Worm (Caenorhabditis elegans) whole organism, young adult: Measurements from ENCODE around the gene nhr-208.

Source experiments
- B0261.1 ChIP-seq: sonication (generic microtip); optimal IDR thresholded peaks from 2 replicates; lab custom pipeline; 2016; ENCODE audit warnings: mild to moderate bottlenecking, missing genetic modification characterization, moderate library complexity, missing compliant biosample characterization
- C06A6.2 ChIP-seq: fragments of 200-800 bp; sonication (Bioruptor generic); conservative IDR thresholded peaks from 2 replicates; pipeline ENCODE4 v1.3.6; 2022; ENCODE audit warnings: missing genetic modification characterization, missing compliant biosample characterization
- F10E7.11 ChIP-seq: sonication (generic microtip); optimal IDR thresholded peaks from 2 replicates; lab custom pipeline; 2017; ENCODE audit warnings: mild to moderate bottlenecking, missing genetic modification characterization, moderate library complexity, missing compliant biosample characterization
- F37B4.10 ChIP-seq: fragments of 200-800 bp; sonication (Bioruptor generic); IDR thresholded peaks from 2 replicates; pipeline ENCODE4 v1.3.6; 2022; ENCODE audit warnings: missing genetic modification characterization, missing compliant biosample characterization
- F57C9.4 ChIP-seq: sonication (generic microtip); optimal IDR thresholded peaks from 2 replicates; lab custom pipeline; 2017; ENCODE audit warnings: mild to moderate bottlenecking, missing genetic modification characterization, missing compliant biosample characterization
- Y67H2A.10 ChIP-seq: fragments of 200-800 bp; sonication (Bioruptor generic); conservative IDR thresholded peaks from 2 replicates; pipeline ENCODE4 v1.3.6; 2022; ENCODE audit warnings: missing genetic modification reagents, missing genetic modification characterization, missing compliant biosample characterization
- Y79H2A.3 ChIP-seq: fragments of 200-800 bp; sonication (Bioruptor generic); conservative IDR thresholded peaks from 2 replicates; pipeline ENCODE4 v1.3.6; 2022; ENCODE audit warnings: missing genetic modification reagents, missing genetic modification characterization, missing compliant biosample characterization
- Y95B8A.8 ChIP-seq: fragments of 200-800 bp; sonication (Bioruptor generic); IDR thresholded peaks from 2 replicates; pipeline ENCODE4 v1.3.6; 2022; ENCODE audit warnings: missing genetic modification reagents, missing genetic modification characterization, missing compliant biosample characterization
- ama-1 ChIP-seq, 3 experiments: fragments of 150-350 bp in 1 of 3; sonication (generic microtip) in 2 of 3; optimal IDR thresholded peaks; 2 replicates each; lab custom pipeline; 2014 to 2018; ENCODE audit warnings: missing biosample characterization in 2 of 3, missing genetic modification characterization in 2 of 3, missing genetic modification reagents in 2 of 3
- aptf-3 ChIP-seq: fragments of 200-800 bp; sonication (Bioruptor generic); IDR thresholded peaks from 2 replicates; pipeline ENCODE4 v1.3.6; 2022; ENCODE audit warnings: missing genetic modification characterization, missing compliant biosample characterization
- atf-7 ChIP-seq: sonication (generic microtip); optimal IDR thresholded peaks from 2 replicates; lab custom pipeline; 2017; ENCODE audit warnings: mild to moderate bottlenecking, missing genetic modification characterization, missing compliant biosample characterization
- bed-1 ChIP-seq: fragments of 200-800 bp; sonication (Bioruptor generic); IDR thresholded peaks from 2 replicates; pipeline ENCODE4 v1.3.6; 2022; ENCODE audit warnings: missing genetic modification reagents, missing genetic modification characterization, missing compliant biosample characterization
- bed-2 ChIP-seq: fragments of 200-800 bp; sonication (Bioruptor generic); IDR thresholded peaks from 2 replicates; pipeline ENCODE4 v1.3.6; 2022; ENCODE audit warnings: missing genetic modification reagents, missing genetic modification characterization, missing compliant biosample characterization
- ccch-3 ChIP-seq: fragments of 200-800 bp; sonication (Bioruptor generic); optimal IDR thresholded peaks from 2 replicates; lab custom pipeline; 2018; ENCODE audit warnings: mild to moderate bottlenecking, missing genetic modification characterization, missing compliant biosample characterization
- cebp-2 ChIP-seq: fragments of 200-800 bp; sonication (Bioruptor generic); IDR thresholded peaks from 2 replicates; pipeline ENCODE4 v1.3.6; 2022; ENCODE audit warnings: missing genetic modification characterization, missing compliant biosample characterization
- ceh-58 ChIP-seq: fragments of 200-800 bp; sonication (Bioruptor generic); IDR thresholded peaks from 2 replicates; pipeline ENCODE4 v1.3.6; 2022; ENCODE audit warnings: missing genetic modification characterization, missing compliant biosample characterization
- egl-18 ChIP-seq: fragments of 200-800 bp; sonication (Bioruptor generic); IDR thresholded peaks from 2 replicates; pipeline ENCODE4 v1.3.6; 2022; ENCODE audit warnings: missing genetic modification reagents, missing genetic modification characterization, missing compliant biosample characterization
- gei-17 ChIP-seq: fragments of 200-800 bp; sonication (Bioruptor generic); optimal IDR thresholded peaks from 2 replicates; lab custom pipeline; 2018; ENCODE audit warnings: mild to moderate bottlenecking, missing genetic modification characterization, missing compliant biosample characterization
- hlh-12 ChIP-seq: sonication (generic microtip); optimal IDR thresholded peaks from 2 replicates; lab custom pipeline; 2016; ENCODE audit warnings: missing genetic modification characterization, missing compliant biosample characterization
- hlh-26 ChIP-seq: fragments of 200-800 bp; sonication (Bioruptor generic); conservative IDR thresholded peaks from 2 replicates; pipeline ENCODE4 v1.3.6; 2022; ENCODE audit warnings: missing genetic modification reagents, missing genetic modification characterization, missing compliant biosample characterization
- hmg-20 ChIP-seq: fragments of 200-800 bp; sonication (Bioruptor generic); IDR thresholded peaks from 2 replicates; pipeline ENCODE4 v1.3.6; 2022; ENCODE audit warnings: missing genetic modification reagents, missing genetic modification characterization, missing compliant biosample characterization
- hrde-1 ChIP-seq: sonication (generic microtip); optimal IDR thresholded peaks from 2 replicates; lab custom pipeline; 2016; ENCODE audit warnings: missing genetic modification characterization, mild to moderate bottlenecking, missing compliant biosample characterization, moderate library complexity, missing genotype, missing genetic modification reagents, borderline replicate concordance
- lag-1 ChIP-seq: fragments of 200-800 bp; sonication (Bioruptor generic); IDR thresholded peaks from 2 replicates; pipeline ENCODE4 v1.3.6; 2022; ENCODE audit warnings: missing genetic modification reagents, missing genetic modification characterization, missing compliant biosample characterization
- lir-1 ChIP-seq: fragments of 200-800 bp; sonication (Bioruptor generic); conservative IDR thresholded peaks from 2 replicates; pipeline ENCODE4 v1.3.6; 2022; ENCODE audit warnings: missing genetic modification reagents, missing genetic modification characterization, missing compliant biosample characterization
- lsl-1 ChIP-seq: fragments of 200-800 bp; sonication (Bioruptor generic); optimal IDR thresholded peaks from 2 replicates; lab custom pipeline; 2018; ENCODE audit warnings: mild to moderate bottlenecking, missing genetic modification characterization, moderate library complexity, missing compliant biosample characterization
- madf-10 ChIP-seq: sonication (generic microtip); optimal IDR thresholded peaks from 2 replicates; lab custom pipeline; 2016; ENCODE audit warnings: mild to moderate bottlenecking, missing genetic modification characterization, missing compliant biosample characterization
- mxl-1 ChIP-seq: sonication (generic microtip); optimal IDR thresholded peaks from 2 replicates; lab custom pipeline; 2016; ENCODE audit warnings: missing genetic modification characterization, missing compliant biosample characterization
- nfya-1 ChIP-seq: sonication (generic microtip); optimal IDR thresholded peaks from 2 replicates; lab custom pipeline; 2017; ENCODE audit warnings: antibody characterized with exemption, missing compliant biosample characterization, missing genetic modification characterization, borderline replicate concordance; ENCODE audit not compliant: insufficient read depth
- pbrm-1 ChIP-seq: fragments of 200-800 bp; sonication (Bioruptor generic); IDR thresholded peaks from 2 replicates; pipeline ENCODE4 v1.3.6; 2022; ENCODE audit warnings: missing genetic modification reagents, missing genetic modification characterization, missing compliant biosample characterization
- repo-1 ChIP-seq: sonication (generic microtip); optimal IDR thresholded peaks from 2 replicates; lab custom pipeline; 2017; ENCODE audit warnings: mild to moderate bottlenecking, missing genetic modification characterization, missing compliant biosample characterization
- snpc-1.1 ChIP-seq: sonication (generic microtip); optimal IDR thresholded peaks from 2 replicates; lab custom pipeline; 2017; ENCODE audit warnings: missing genetic modification characterization, mild to moderate bottlenecking, missing compliant biosample characterization, antibody characterized with exemption, moderate library complexity, missing genotype, missing genetic modification reagents; ENCODE audit not compliant: insufficient read depth
- snpc-3.4 ChIP-seq: sonication (generic microtip); optimal IDR thresholded peaks from 2 replicates; lab custom pipeline; 2017; ENCODE audit warnings: missing genetic modification characterization, mild to moderate bottlenecking, missing compliant biosample characterization, antibody characterized with exemption, moderate library complexity, missing genotype, missing genetic modification reagents
- snpc-4 ChIP-seq, 5 experiments: fragments of 150-350 bp in 1 of 5; sonication (generic microtip) in 4 of 5; optimal IDR thresholded peaks; 2 replicates each; lab custom pipeline; 2014 to 2018; ENCODE audit warnings: missing genetic modification characterization in 5 of 5, missing biosample characterization in 3 of 5, antibody characterized with exemption in 2 of 5, mild to moderate bottlenecking in 2 of 5, missing compliant biosample characterization in 2 of 5, missing genotype in 2 of 5, moderate library complexity in 2 of 5, missing genetic modification reagents in 1 of 5
- tbp1 ChIP-seq: fragments of 200-800 bp; sonication (Bioruptor generic); optimal IDR thresholded peaks from 2 replicates; lab custom pipeline; 2018; ENCODE audit warnings: mild to moderate bottlenecking, missing genetic modification characterization, missing compliant biosample characterization
- tlf-1 ChIP-seq: fragments of 200-800 bp; sonication (Bioruptor generic); optimal IDR thresholded peaks from 2 replicates; lab custom pipeline; 2018; ENCODE audit warnings: mild to moderate bottlenecking, missing genetic modification characterization, missing compliant biosample characterization
- ztf-18 ChIP-seq: sonication (generic microtip); optimal IDR thresholded peaks from 2 replicates; lab custom pipeline; 2016; ENCODE audit warnings: missing genotype, mild to moderate bottlenecking, missing genetic modification characterization, missing compliant biosample characterization
- ztf-6 ChIP-seq: fragments of 200-800 bp; sonication (Bioruptor generic); IDR thresholded peaks from 2 replicates; pipeline ENCODE4 v1.3.6; 2022; ENCODE audit warnings: missing genetic modification reagents, missing genetic modification characterization, missing compliant biosample characterization

nhr-208 gene

DNA sequence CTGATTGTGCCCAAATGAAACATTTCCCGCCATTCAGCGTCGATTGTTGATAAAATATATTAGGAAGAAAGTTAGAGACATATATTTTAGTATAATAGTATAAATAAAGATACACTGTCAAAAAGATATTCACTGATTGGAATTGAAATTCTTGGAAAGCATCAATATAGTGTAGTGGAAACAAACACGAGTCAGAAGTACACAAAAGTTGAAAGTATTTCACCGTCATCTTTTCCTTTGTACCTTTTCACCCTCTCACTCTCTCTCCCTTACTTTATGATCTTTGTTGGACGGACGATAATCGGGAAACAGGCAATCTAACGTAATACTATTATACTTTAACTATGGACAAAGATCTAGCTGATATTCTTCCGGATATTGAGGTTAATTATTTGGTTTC is at the start of gene nhr-208:
Gene nhr-208, plus strand, starts transcription at position 288 of the 400 bp plus-strand sequence.
- no peak for TF ChIP-seq snpc-3.4 (tag; lab: Kevin White, UChicago)
- no peak for TF ChIP-seq F57C9.4 (tag; lab: Kevin White, UChicago)

DNA sequence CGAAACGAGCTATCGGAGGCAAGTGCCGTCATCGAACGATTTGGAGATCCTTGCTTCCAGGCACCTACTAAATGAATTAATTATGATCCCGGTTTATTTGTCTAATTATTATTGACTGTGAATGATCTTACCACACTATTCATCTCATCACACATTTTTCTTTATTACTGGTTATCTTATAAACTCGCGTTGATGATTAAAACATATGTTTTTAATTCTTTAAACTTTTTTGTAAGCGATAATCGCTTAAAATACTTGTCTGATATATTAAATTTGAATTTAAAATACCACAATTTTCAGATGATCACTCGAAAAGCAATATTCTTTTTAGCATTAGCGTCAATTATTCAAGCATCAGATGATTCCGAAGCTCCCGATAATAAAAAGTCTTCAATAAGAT is 49.0 kb upstream of the nhr-208 start, which contains the start of gene F10C2.5:
Gene F10C2.5, plus strand, starts transcription at position 301 of the 400 bp plus-strand sequence.
- TF ChIP-seq ztf-6 (GFP tag; lab: Robert Waterston, UW) (no peak), F10E7.11 (tag; lab: Kevin White, UChicago) (no peak), bed-2 (GFP tag; lab: Robert Waterston, UW) (no peak), tbp1 (GFP tag; lab: Kevin White, UChicago) (no peak), hmg-20 (GFP tag; lab: Robert Waterston, UW) (no peak), ztf-18 (no peak), pbrm-1 (GFP tag; lab: Robert Waterston, UW) (no peak), aptf-3 (GFP tag; lab: Robert Waterston, UW) (no peak), atf-7 (tag; lab: Kevin White, UChicago) (no peak), hlh-12 (no peak), cebp-2 (no peak), C06A6.2 (GFP tag; lab: Robert Waterston, UW) (no peak), snpc-1.1 (tag; lab: Kevin White, UChicago) (no peak), snpc-3.4 (tag; lab: Kevin White, UChicago) (no peak), F37B4.10 (GFP tag; lab: Robert Waterston, UW) (no peak)

DNA sequence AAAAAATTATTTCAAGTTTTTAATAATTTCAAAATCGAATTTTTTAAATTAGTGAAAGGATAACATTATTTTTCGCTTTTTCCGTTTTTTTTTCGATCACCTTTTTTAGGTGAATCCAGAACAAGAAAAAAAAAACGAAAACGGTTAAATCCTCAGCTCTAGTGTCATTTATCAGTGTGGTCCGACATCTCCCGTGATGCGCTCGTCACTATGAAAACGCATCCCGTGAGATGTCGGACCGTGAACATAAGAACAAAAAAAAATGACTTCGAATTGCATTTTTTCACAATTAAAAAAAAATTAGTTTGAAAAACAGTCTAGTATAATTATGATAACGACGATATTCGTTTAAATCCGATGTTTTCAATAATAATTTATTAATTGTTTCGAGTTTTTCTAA is 46.4 kb upstream of the nhr-208 start:
- TF ChIP-seq snpc-1.1 (tag; lab: Kevin White, UChicago) (peak; percentile 88), B0261.1 (no peak), snpc-4 (GFP tag; optimal IDR thresholded peaks at IDR 0.05; lab: Kevin White, UChicago) (peak; percentile 78), snpc-4 (tag; optimal IDR thresholded peaks at IDR 0.05; lab: Kevin White, UChicago) (peak in 3 of 4 experiments; percentile 54 to 77 (median 69))

DNA sequence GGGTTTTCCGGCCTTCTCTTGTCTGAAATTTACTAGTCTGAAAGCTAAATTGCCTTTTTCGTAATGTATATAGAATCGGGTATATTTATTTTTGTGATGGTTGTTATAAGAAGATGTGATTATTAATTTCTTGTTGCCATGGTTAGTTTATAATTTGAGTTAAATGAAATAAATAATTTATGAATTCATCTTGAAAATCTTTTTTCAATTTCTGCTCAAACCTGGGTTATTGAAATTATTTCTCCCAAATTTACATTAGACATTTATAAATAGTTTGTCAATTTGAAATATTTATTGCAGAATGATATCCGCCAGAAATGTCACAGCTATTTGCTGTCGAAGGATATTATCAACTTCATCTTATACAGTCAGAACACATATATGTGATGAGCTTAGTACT is 45.7 kb upstream of the nhr-208 start, which contains the start of gene dars-2:
Gene dars-2, plus strand, starts transcription at position 301 of the 400 bp plus-strand sequence.
- TF ChIP-seq Y95B8A.8 (no peak), egl-18 (GFP tag; lab: Robert Waterston, UW) (no peak), tlf-1 (GFP tag; lab: Kevin White, UChicago) (no peak)

DNA sequence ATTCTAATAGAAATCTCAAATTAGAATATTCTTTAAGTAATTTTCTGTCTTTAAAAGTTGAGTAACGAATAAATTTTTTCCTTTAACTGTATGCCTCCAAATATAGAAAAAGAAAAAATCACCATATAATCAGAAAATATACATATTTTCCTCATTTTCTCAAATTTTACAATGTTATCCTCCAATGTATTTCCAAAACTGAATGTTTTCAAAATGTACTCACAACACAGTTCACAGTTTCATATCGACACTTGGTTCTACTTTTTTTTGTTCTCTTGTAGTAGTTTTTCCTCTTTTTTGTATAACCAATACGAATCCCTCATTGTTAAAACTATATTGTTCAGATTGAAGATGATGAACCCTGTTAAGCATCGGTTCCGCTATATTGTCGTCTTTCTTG is 40.5 kb upstream of the nhr-208 start, which contains the start of gene F10C2.7:
Gene F10C2.7, plus strand, starts transcription at position 301 of the 400 bp plus-strand sequence.
- no peak for TF ChIP-seq hlh-26
- TF ChIP-seq bed-1 (GFP tag; lab: Robert Waterston, UW): no peak
- TF ChIP-seq Y79H2A.3: no peak
- TF ChIP-seq madf-10: no peak
- TF ChIP-seq mxl-1 (tag; lab: Kevin White, UChicago): no peak
- TF ChIP-seq pbrm-1 (GFP tag; lab: Robert Waterston, UW): no peak
- TF ChIP-seq gei-17: no peak
- no peak for TF ChIP-seq ceh-58 (GFP tag; lab: Robert Waterston, UW)
- TF ChIP-seq lir-1: no peak
- TF ChIP-seq snpc-1.1 (tag; lab: Kevin White, UChicago): no peak
- TF ChIP-seq, all 124 proteins: peak for 0

DNA sequence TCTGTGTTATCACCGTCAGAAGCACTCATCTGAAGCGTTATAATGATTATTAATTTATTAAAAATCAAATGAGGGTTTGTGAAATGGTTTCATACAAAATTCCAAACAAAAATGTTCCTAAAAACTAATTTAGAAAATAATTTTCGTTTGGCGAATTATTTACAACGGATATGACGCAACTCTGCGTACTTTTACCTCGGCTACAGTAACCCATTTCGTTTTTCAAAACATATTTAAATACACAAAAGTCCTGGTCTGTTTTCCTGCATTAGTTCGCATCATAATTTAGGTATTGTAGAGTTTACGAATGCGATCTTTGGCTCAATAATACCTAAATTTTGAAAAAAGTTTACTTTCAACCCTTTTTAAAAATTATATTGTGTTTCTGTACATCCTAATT is 34.4 kb upstream of the nhr-208 start, which contains the start of gene R07B7.2:
Gene R07B7.2, minus strand, starts transcription at position 35 of the 400 bp plus-strand sequence.
- TF ChIP-seq lag-1 (GFP tag; lab: Robert Waterston, UW) (no peak), repo-1 (tag; lab: Kevin White, UChicago) (no peak), hrde-1 (tag; lab: Kevin White, UChicago) (peak; percentile 4), lsl-1 (GFP tag; lab: Kevin White, UChicago) (peak; percentile 66), ccch-3 (no peak), nfya-1 (tag; lab: Kevin White, UChicago) (no peak), ama-1 (optimal IDR thresholded peaks at IDR 0.05; lab: Kevin White, UChicago) (no peak), ama-1 (GFP tag; optimal IDR thresholded peaks at IDR 0.05; lab: Kevin White, UChicago) (no peak), Y67H2A.10 (GFP tag; lab: Robert Waterston, UW) (no peak)
